Worm (Caenorhabditis elegans): Measurements from ENCODE around the gene ZK1240.9.

- TF ChIP-seq let-526 (GFP tag; IDR thresholded peaks at IDR 0.05), result no peak
- TF ChIP-seq B0035.1 (tag; optimal IDR thresholded peaks at IDR 0.05), result no peak
- TF ChIP-seq lir-1 (GFP tag; conservative IDR thresholded peaks at IDR 0.05), result no peak
- TF ChIP-seq efl-1 (GFP tag; optimal IDR thresholded peaks at IDR 0.05), result no peak
- TF ChIP-seq ceh-40 (GFP tag; IDR thresholded peaks at IDR 0.05), result no peak
- TF ChIP-seq F39B2.1 (GFP tag; IDR thresholded peaks at IDR 0.05), result no peak
- no peak for TF ChIP-seq nfya-1 (tag; optimal IDR thresholded peaks at IDR 0.05; ENCODE audit: borderline replicate concordance, insufficient read depth)
- TF ChIP-seq dpl-1 (GFP tag; optimal IDR thresholded peaks at IDR 0.05), result no peak
- TF ChIP-seq F37B4.10 (GFP tag; IDR thresholded peaks at IDR 0.05), result no peak
- no peak for TF ChIP-seq nhr-27 (tag; optimal IDR thresholded peaks at IDR 0.05)
- TF ChIP-seq snpc-4 (GFP tag; optimal IDR thresholded peaks at IDR 0.05), result no peak
- no peak for TF ChIP-seq snpc-4 (tag; optimal IDR thresholded peaks at IDR 0.05)
- no peak for TF ChIP-seq ama-1 (optimal IDR thresholded peaks at IDR 0.05)
- no peak for TF ChIP-seq ama-1 (GFP tag; optimal IDR thresholded peaks at IDR 0.05)
Measured at ce11 chrII:2305507-2305906, 12.5 kb upstream of the ZK1240.9 start.

Measured in whole organism, young adult.